5 worm cellular contexts compared by ENCODE assay signal in genomic region chrX:2898256-2898655, ce11.
TF ChIP-seq lines count a peak whose summit lies in the region.

Gene F52B10.3, minus strand, starts transcription at chrX:2898356.

TF ChIP-seq in whole organism, L1 larva, 84 proteins besides CTCF, POLR2A, EP300 and RAD21:
- TF ChIP-seq unc-62 (GFP tag; optimal IDR thresholded peaks at IDR 0.05; lab: Kevin White, UChicago), result no peak
- TF ChIP-seq lin-14 (GFP tag; optimal IDR thresholded peaks at IDR 0.05; lab: Kevin White, UChicago), result peak; percentile 13

TF ChIP-seq in whole organism, L2 larva, 48 proteins besides CTCF, POLR2A, EP300 and RAD21:
- TF ChIP-seq unc-55 (GFP tag; optimal IDR thresholded peaks at IDR 0.05; lab: Kevin White, UChicago), result peak; percentile 14
- no peak for TF ChIP-seq snpc-4 (tag; optimal IDR thresholded peaks at IDR 0.05; lab: Kevin White, UChicago)

TF ChIP-seq in whole organism, L3 larva, 47 proteins besides CTCF, POLR2A, EP300 and RAD21:
- TF ChIP-seq hmg-11 (tag; optimal IDR thresholded peaks at IDR 0.05; lab: Kevin White, UChicago) (peak; percentile 33), lin-39 (tag; optimal IDR thresholded peaks at IDR 0.05; lab: Kevin White, UChicago) (no peak)

TF ChIP-seq in whole organism, late embryonic, 69 proteins besides CTCF, POLR2A, EP300 and RAD21:
- peak; percentile 1 for TF ChIP-seq elt-2 (tag; optimal IDR thresholded peaks at IDR 0.05; lab: Kevin White, UChicago)
- TF ChIP-seq nfya-1 (tag; optimal IDR thresholded peaks at IDR 0.05; lab: Kevin White, UChicago), result peak; percentile 5
- no peak for TF ChIP-seq unc-3 (GFP tag; conservative IDR thresholded peaks at IDR 0.05; lab: Robert Waterston, UW)
- no peak for TF ChIP-seq unc-3 (tag; optimal IDR thresholded peaks at IDR 0.05; lab: Kevin White, UChicago)
- peak; percentile 64 for TF ChIP-seq ceh-48 (tag; optimal IDR thresholded peaks at IDR 0.05; lab: Kevin White, UChicago)

TF ChIP-seq in whole organism, young adult, 124 proteins besides CTCF, POLR2A, EP300 and RAD21:
- TF ChIP-seq aptf-3 (GFP tag; IDR thresholded peaks at IDR 0.05; lab: Robert Waterston, UW) (no peak), cebp-1 (GFP tag; IDR thresholded peaks at IDR 0.05; lab: Robert Waterston, UW) (no peak), cebp-1 (tag; optimal IDR thresholded peaks at IDR 0.05; lab: Kevin White, UChicago) (peak; percentile 40)
